Worm (Caenorhabditis elegans) whole organism, late embryonic: ENCODE results near the gene Y54G2A.76.
"Not testable (repeated sequence)": the region's sequence is repeated elsewhere in the genome, so short reads cannot be mapped to it uniquely, and the experiment has no call there.

ENCODE experiments used
- C08G9.2 ChIP-seq: sonication (generic microtip); optimal IDR thresholded peaks from 2 replicates; lab custom pipeline; 2016; ENCODE audit warnings: mild to moderate bottlenecking, missing genetic modification characterization, moderate library complexity, missing compliant biosample characterization
- C38D4.7 ChIP-seq: fragments of 200-800 bp; sonication (Bioruptor generic); optimal IDR thresholded peaks from 2 replicates; lab custom pipeline; 2018; ENCODE audit warnings: mild to moderate bottlenecking, missing genetic modification characterization, moderate library complexity, missing compliant biosample characterization
- K02D7.2 ChIP-seq: sonication (generic microtip); optimal IDR thresholded peaks from 2 replicates; lab custom pipeline; 2017; ENCODE audit warnings: mild to moderate bottlenecking, missing genetic modification characterization, missing compliant biosample characterization
- K09A11.1 ChIP-seq: sonication (generic microtip); optimal IDR thresholded peaks from 2 replicates; lab custom pipeline; 2017; ENCODE audit warnings: antibody characterized with exemption, mild to moderate bottlenecking, missing genetic modification characterization, missing compliant biosample characterization; ENCODE audit not compliant: insufficient read depth
- T23F11.4 ChIP-seq: fragments of 200-800 bp; sonication (Bioruptor generic); optimal IDR thresholded peaks from 2 replicates; lab custom pipeline; 2018; ENCODE audit warnings: mild to moderate bottlenecking, missing genetic modification characterization, missing compliant biosample characterization
- Y22D7AL.16 ChIP-seq: sonication (generic microtip); optimal IDR thresholded peaks from 2 replicates; lab custom pipeline; 2016; ENCODE audit warnings: missing genetic modification characterization, missing compliant biosample characterization
- ahr-1 ChIP-seq: sonication (generic microtip); optimal IDR thresholded peaks from 2 replicates; lab custom pipeline; 2016; ENCODE audit warnings: missing genetic modification characterization, missing compliant biosample characterization
- ama-1 ChIP-seq: fragments of 150-350 bp; optimal IDR thresholded peaks from 2 replicates; lab custom pipeline; 2014
- ceh-14 ChIP-seq: sonication (generic microtip); optimal IDR thresholded peaks from 2 replicates; lab custom pipeline; 2016; ENCODE audit warnings: missing genotype, missing genetic modification characterization, missing compliant biosample characterization
- ceh-19 ChIP-seq: fragments of 200-800 bp; sonication (Bioruptor generic); optimal IDR thresholded peaks from 2 replicates; lab custom pipeline; 2018; ENCODE audit warnings: mild to moderate bottlenecking, missing genetic modification characterization, missing compliant biosample characterization
- ceh-2 ChIP-seq: sonication (generic microtip); optimal IDR thresholded peaks from 2 replicates; lab custom pipeline; 2016; ENCODE audit warnings: missing genotype, missing genetic modification characterization, missing compliant biosample characterization
- ceh-30 ChIP-seq: fragments of 150-350 bp; optimal IDR thresholded peaks from 2 replicates; lab custom pipeline; 2014; ENCODE audit warnings: missing biosample characterization, missing genetic modification characterization
- ceh-31 ChIP-seq: sonication (generic microtip); optimal IDR thresholded peaks from 2 replicates; lab custom pipeline; 2016; ENCODE audit warnings: missing genetic modification characterization, missing compliant biosample characterization
- ceh-45 ChIP-seq: fragments of 200-800 bp; sonication (Bioruptor generic); IDR thresholded peaks from 2 replicates; pipeline ENCODE4 v1.3.6; 2022; ENCODE audit warnings: missing genetic modification reagents, missing genetic modification characterization, missing compliant biosample characterization
- ceh-48 ChIP-seq: sonication (generic microtip); optimal IDR thresholded peaks from 2 replicates; lab custom pipeline; 2016; ENCODE audit warnings: missing genetic modification characterization, inconsistent platforms, missing compliant biosample characterization
- ceh-6 ChIP-seq: fragments of 200-800 bp; sonication (Bioruptor generic); optimal IDR thresholded peaks from 2 replicates; lab custom pipeline; 2018; ENCODE audit warnings: mild to moderate bottlenecking, missing genetic modification characterization, missing compliant biosample characterization
- ceh-9 ChIP-seq: sonication (generic microtip); optimal IDR thresholded peaks from 2 replicates; lab custom pipeline; 2016; ENCODE audit warnings: mild to moderate bottlenecking, missing genetic modification characterization, inconsistent platforms, missing compliant biosample characterization
- dve-1 ChIP-seq: sonication (generic microtip); optimal IDR thresholded peaks from 2 replicates; lab custom pipeline; 2017; ENCODE audit warnings: antibody characterized with exemption, mild to moderate bottlenecking, missing genetic modification characterization, missing compliant biosample characterization
- ets-4 ChIP-seq: sonication (generic microtip); optimal IDR thresholded peaks from 2 replicates; lab custom pipeline; 2016; ENCODE audit warnings: missing genetic modification characterization, missing compliant biosample characterization
- eyg-1 ChIP-seq: sonication (generic microtip); optimal IDR thresholded peaks from 2 replicates; lab custom pipeline; 2016; ENCODE audit warnings: missing genotype, missing genetic modification characterization, missing compliant biosample characterization
- fkh-10 ChIP-seq: fragments of 150-350 bp; optimal IDR thresholded peaks from 2 replicates; lab custom pipeline; 2014; ENCODE audit warnings: missing biosample characterization, missing genetic modification reagents, missing genetic modification characterization
- fkh-6 ChIP-seq: sonication (generic microtip); optimal IDR thresholded peaks from 2 replicates; lab custom pipeline; 2016; ENCODE audit warnings: missing genetic modification characterization, missing compliant biosample characterization
- hlh-13 ChIP-seq: fragments of 200-800 bp; sonication (Bioruptor generic); optimal IDR thresholded peaks from 2 replicates; lab custom pipeline; 2018; ENCODE audit warnings: mild to moderate bottlenecking, missing genetic modification characterization, missing compliant biosample characterization
- hlh-15 ChIP-seq: sonication (generic microtip); optimal IDR thresholded peaks from 2 replicates; lab custom pipeline; 2016; ENCODE audit warnings: missing genetic modification characterization, missing compliant biosample characterization
- hlh-30 ChIP-seq: sonication (generic microtip); optimal IDR thresholded peaks from 2 replicates; lab custom pipeline; 2017; ENCODE audit warnings: antibody characterized with exemption, missing genetic modification characterization, missing compliant biosample characterization; ENCODE audit not compliant: insufficient read depth
- hlh-8 ChIP-seq: sonication (generic microtip); optimal IDR thresholded peaks from 2 replicates; lab custom pipeline; 2016; ENCODE audit warnings: missing genotype, missing genetic modification characterization, missing compliant biosample characterization
- lim-6 ChIP-seq: sonication (generic microtip); optimal IDR thresholded peaks from 2 replicates; lab custom pipeline; 2016; ENCODE audit warnings: missing genetic modification characterization, missing compliant biosample characterization
- lin-11 ChIP-seq: fragments of 200-800 bp; sonication (Bioruptor generic); optimal IDR thresholded peaks from 2 replicates; lab custom pipeline; 2018; ENCODE audit warnings: mild to moderate bottlenecking, missing genetic modification characterization, missing compliant biosample characterization
- madf-2 ChIP-seq: sonication (generic microtip); optimal IDR thresholded peaks from 2 replicates; lab custom pipeline; 2017; ENCODE audit warnings: missing genetic modification characterization, missing compliant biosample characterization
- mec-3 ChIP-seq: sonication (generic microtip); optimal IDR thresholded peaks from 2 replicates; lab custom pipeline; 2016; ENCODE audit warnings: borderline replicate concordance, missing genetic modification characterization, missing compliant biosample characterization
- nfya-1 ChIP-seq: sonication (generic microtip); optimal IDR thresholded peaks from 2 replicates; lab custom pipeline; 2017; ENCODE audit warnings: missing genetic modification characterization, mild to moderate bottlenecking, missing compliant biosample characterization, antibody characterized with exemption, moderate library complexity
- nhr-11 ChIP-seq: fragments of 150-350 bp; optimal IDR thresholded peaks from 2 replicates; lab custom pipeline; 2014; ENCODE audit warnings: missing biosample characterization, missing genetic modification characterization
- nhr-232 ChIP-seq: sonication (generic microtip); optimal IDR thresholded peaks from 2 replicates; lab custom pipeline; 2016; ENCODE audit warnings: missing genetic modification characterization, missing compliant biosample characterization
- pag-3 ChIP-seq: sonication (generic microtip); optimal IDR thresholded peaks from 2 replicates; lab custom pipeline; 2016; ENCODE audit warnings: missing compliant biosample characterization, missing genetic modification characterization, borderline replicate concordance
- pax-1 ChIP-seq: fragments of 150-350 bp; optimal IDR thresholded peaks from 2 replicates; lab custom pipeline; 2014; ENCODE audit warnings: missing biosample characterization, missing genetic modification characterization
- pha-4 ChIP-seq: fragments of 150-350 bp; optimal IDR thresholded peaks from 2 replicates; lab custom pipeline; 2018; ENCODE audit warnings: missing biosample characterization, missing genetic modification reagents, missing genetic modification characterization
- pqm-1 ChIP-seq: sonication (generic microtip); optimal IDR thresholded peaks from 2 replicates; lab custom pipeline; 2016; ENCODE audit warnings: missing genetic modification characterization, missing compliant biosample characterization
- pros-1 ChIP-seq: fragments of 150-350 bp; optimal IDR thresholded peaks from 2 replicates; lab custom pipeline; 2014; ENCODE audit warnings: missing biosample characterization, missing genetic modification reagents, missing genetic modification characterization
- ref-2 ChIP-seq: sonication (generic microtip); optimal IDR thresholded peaks from 2 replicates; lab custom pipeline; 2016; ENCODE audit warnings: missing genetic modification characterization, missing compliant biosample characterization
- rnt-1 ChIP-seq: sonication (generic microtip); optimal IDR thresholded peaks from 2 replicates; lab custom pipeline; 2016; ENCODE audit warnings: missing genetic modification characterization, missing compliant biosample characterization
- sdc-2 ChIP-seq: sonication (generic microtip); optimal IDR thresholded peaks from 2 replicates; lab custom pipeline; 2016; ENCODE audit warnings: missing genotype, missing genetic modification characterization, missing compliant biosample characterization
- sox-2 ChIP-seq: fragments of 200-800 bp; sonication (Bioruptor generic); IDR thresholded peaks from 2 replicates; pipeline ENCODE4 v1.3.6; 2022; ENCODE audit warnings: missing genetic modification reagents, missing genetic modification characterization, missing compliant biosample characterization
- tbx-2 ChIP-seq: sonication (generic microtip); optimal IDR thresholded peaks from 2 replicates; lab custom pipeline; 2016; ENCODE audit warnings: missing genetic modification characterization, missing compliant biosample characterization
- ttx-3 ChIP-seq: sonication (generic microtip); optimal IDR thresholded peaks from 2 replicates; lab custom pipeline; 2016; ENCODE audit warnings: missing genetic modification reagents, missing genetic modification characterization, missing compliant biosample characterization
- unc-42 ChIP-seq: sonication (generic microtip); optimal IDR thresholded peaks from 2 replicates; lab custom pipeline; 2016; ENCODE audit warnings: missing genotype, missing genetic modification characterization, missing compliant biosample characterization
- ztf-16 ChIP-seq: sonication (generic microtip); optimal IDR thresholded peaks from 2 replicates; lab custom pipeline; 2017; ENCODE audit warnings: missing genetic modification characterization, missing compliant biosample characterization

Gene Y54G2A.76

ce11 chrIV:2799890-2800289 lies 9.3 kb upstream of the Y54G2A.76 start:
- no peak for TF ChIP-seq hlh-13 (GFP tag; lab: Kevin White, UChicago)
- no peak for TF ChIP-seq C38D4.7 (GFP tag; lab: Kevin White, UChicago)
- TF ChIP-seq ceh-6 (GFP tag; lab: Kevin White, UChicago) = no peak
- no peak for TF ChIP-seq ttx-3
- no peak for TF ChIP-seq nfya-1 (tag; lab: Kevin White, UChicago)
- TF ChIP-seq pax-1 (tag; lab: Kevin White, UChicago) = no peak
- TF ChIP-seq ceh-30 (tag; lab: Kevin White, UChicago) = no peak
- no peak for TF ChIP-seq lim-6 (tag; lab: Kevin White, UChicago)
- no peak for TF ChIP-seq ceh-45 (GFP tag; lab: Robert Waterston, UW)
- no peak for TF ChIP-seq pha-4
- no peak for TF ChIP-seq ets-4 (tag; lab: Kevin White, UChicago)
- TF ChIP-seq sdc-2 (tag; lab: Kevin White, UChicago) = no peak
- TF ChIP-seq nhr-232 (tag; lab: Kevin White, UChicago) = no peak
- no peak for TF ChIP-seq ceh-2
- TF ChIP-seq ahr-1 = no peak
- no peak for TF ChIP-seq unc-42 (tag; lab: Kevin White, UChicago)
- TF ChIP-seq mec-3 (tag; lab: Kevin White, UChicago) = no peak
- TF ChIP-seq, all 69 proteins: peak for 0

ce11 chrIV:2801004-2801403 lies 8.2 kb upstream of the Y54G2A.76 start:
- TF ChIP-seq hlh-30 (tag; lab: Kevin White, UChicago) (peak; percentile 54), dve-1 (no peak), C08G9.2 (peak; percentile 15)

DNA sequence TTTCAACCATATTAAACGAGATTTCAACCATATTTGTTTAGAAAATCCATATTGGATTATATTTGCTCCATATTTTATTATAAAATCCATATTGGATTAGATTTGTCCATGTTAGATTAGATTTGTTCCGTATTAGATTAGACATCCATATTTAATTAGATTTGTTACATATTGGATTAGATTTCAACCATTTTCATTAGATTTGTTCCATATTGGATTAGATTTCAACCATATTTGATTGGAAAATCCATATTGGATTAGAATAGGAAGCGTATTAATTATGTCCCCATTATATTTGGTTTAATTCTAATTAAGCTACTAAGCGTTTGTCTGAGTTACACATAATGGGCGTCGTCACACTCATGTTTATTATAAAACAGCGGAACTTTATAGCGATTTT lies 7.7 kb upstream of the Y54G2A.76 start, which contains the start of gene Y54G2A.44:
Y54G2A.44 (plus strand) TSS at position 301 of the 400 bp plus-strand sequence.
- not testable (repeated sequence) for TF ChIP-seq ceh-45 (GFP tag; lab: Robert Waterston, UW); ama-1 (lab: Kevin White, UChicago); nhr-11 (tag; lab: Kevin White, UChicago)

ce11 chrIV:2802193-2802592 lies 7.0 kb upstream of the Y54G2A.76 start:
- TF ChIP-seq fkh-10 (GFP tag; lab: Kevin White, UChicago) = no peak
- TF ChIP-seq Y22D7AL.16 (tag; lab: Kevin White, UChicago) = no peak
- TF ChIP-seq ceh-48 = no peak
- TF ChIP-seq lin-11 (tag; lab: Kevin White, UChicago) = no peak
- peak; percentile 7 for TF ChIP-seq tbx-2 (tag; lab: Kevin White, UChicago)
- TF ChIP-seq ztf-16 (tag; lab: Kevin White, UChicago) = no peak
- no peak for TF ChIP-seq pros-1
- no peak for TF ChIP-seq ceh-14 (tag; lab: Kevin White, UChicago)
- no peak for TF ChIP-seq fkh-6 (tag; lab: Kevin White, UChicago)
- TF ChIP-seq hlh-8 (tag; lab: Kevin White, UChicago) = no peak
- TF ChIP-seq K09A11.1 (tag; lab: Kevin White, UChicago) = no peak
- no peak for TF ChIP-seq madf-2 (tag; lab: Kevin White, UChicago)
- no peak for TF ChIP-seq K02D7.2 (tag; lab: Kevin White, UChicago)
- TF ChIP-seq sox-2 (GFP tag; lab: Robert Waterston, UW) = no peak
- no peak for TF ChIP-seq ceh-19 (GFP tag; lab: Kevin White, UChicago)
- TF ChIP-seq dve-1 = no peak
- TF ChIP-seq ref-2 (tag; lab: Kevin White, UChicago) = no peak
- no peak for TF ChIP-seq pha-4
- TF ChIP-seq ceh-6 (GFP tag; lab: Kevin White, UChicago) = peak; percentile 38
- no peak for TF ChIP-seq hlh-30 (tag; lab: Kevin White, UChicago)
- TF ChIP-seq rnt-1 (tag; lab: Kevin White, UChicago) = no peak
- no peak for TF ChIP-seq nhr-11 (tag; lab: Kevin White, UChicago)
- TF ChIP-seq nhr-232 (tag; lab: Kevin White, UChicago) = peak; percentile 29
- no peak for TF ChIP-seq T23F11.4 (GFP tag; lab: Kevin White, UChicago)
- TF ChIP-seq ceh-45 (GFP tag; lab: Robert Waterston, UW) = no peak
- no peak for TF ChIP-seq pqm-1 (tag; lab: Kevin White, UChicago)
- TF ChIP-seq hlh-15 (tag; lab: Kevin White, UChicago) = no peak
- TF ChIP-seq C38D4.7 (GFP tag; lab: Kevin White, UChicago) = peak; percentile 32
- peak; percentile 46 for TF ChIP-seq C08G9.2
- no peak for TF ChIP-seq eyg-1 (tag; lab: Kevin White, UChicago)
- TF ChIP-seq pag-3 (tag; lab: Kevin White, UChicago) = no peak
- no peak for TF ChIP-seq ceh-2
- no peak for TF ChIP-seq sdc-2 (tag; lab: Kevin White, UChicago)
- TF ChIP-seq ceh-31 (tag; lab: Kevin White, UChicago) = no peak
- TF ChIP-seq ceh-9 = no peak
